Worm (Caenorhabditis elegans): ENCODE results near the gene F16G10.8.

F16G10.8 gene

ce11 chrII:2421905-2422304 is 38.7 kb upstream of the F16G10.8 start, which contains the start of gene F42G2.2:
TSS of gene F42G2.2 (plus strand) at chrII:2422205.
- no peak for TF ChIP-seq nhr-179 (tag; optimal IDR thresholded peaks at IDR 0.05)
- TF ChIP-seq pbrm-1 (GFP tag; IDR thresholded peaks at IDR 0.05) = no peak
- no peak for TF ChIP-seq hlh-12 (tag; optimal IDR thresholded peaks at IDR 0.05)
- TF ChIP-seq ztf-6 (GFP tag; IDR thresholded peaks at IDR 0.05) = no peak
- no peak for TF ChIP-seq mcd-1 (GFP tag; IDR thresholded peaks at IDR 0.05)
- no peak for TF ChIP-seq Y67H2A.10 (GFP tag; conservative IDR thresholded peaks at IDR 0.05)

- TF ChIP-seq D2030.7 (GFP tag; IDR thresholded peaks at IDR 0.05) (no peak), repo-1 (tag; optimal IDR thresholded peaks at IDR 0.05) (no peak), madf-6 (GFP tag; IDR thresholded peaks at IDR 0.05) (no peak), lin-35 (GFP tag; optimal IDR thresholded peaks at IDR 0.05) (no peak), zim-3 (tag; optimal IDR thresholded peaks at IDR 0.05) (no peak), Y53G8AR.9 (GFP tag; conservative IDR thresholded peaks at IDR 0.05) (no peak), ccch-3 (GFP tag; optimal IDR thresholded peaks at IDR 0.05) (no peak), zfh-2 (GFP tag; conservative IDR thresholded peaks at IDR 0.05) (no peak), efl-1 (GFP tag; optimal IDR thresholded peaks at IDR 0.05) (no peak), Y53F4B.3 (GFP tag; IDR thresholded peaks at IDR 0.05) (no peak), madf-8 (GFP tag; conservative IDR thresholded peaks at IDR 0.05) (no peak), lsl-1 (GFP tag; optimal IDR thresholded peaks at IDR 0.05) (no peak), aptf-2 (GFP tag; conservative IDR thresholded peaks at IDR 0.05) (no peak), lag-1 (GFP tag; IDR thresholded peaks at IDR 0.05) (no peak), cebp-1 (GFP tag; IDR thresholded peaks at IDR 0.05) (no peak), cebp-1 (tag; optimal IDR thresholded peaks at IDR 0.05) (no peak), akir-1 (GFP tag; optimal IDR thresholded peaks at IDR 0.05) (no peak)
Observed at ce11 chrII:2421185-2421584, 38.0 kb upstream of the F16G10.8 start.

- TF ChIP-seq F39B2.1 (GFP tag; IDR thresholded peaks at IDR 0.05) (no peak), F33H1.4 (GFP tag; IDR thresholded peaks at IDR 0.05) (no peak), aptf-2 (GFP tag; conservative IDR thresholded peaks at IDR 0.05) (no peak), nfyb-1 (GFP tag; IDR thresholded peaks at IDR 0.05) (no peak), lin-40 (tag; optimal IDR thresholded peaks at IDR 0.05) (no peak), let-526 (GFP tag; IDR thresholded peaks at IDR 0.05) (no peak), snpc-1.3 (tag; optimal IDR thresholded peaks at IDR 0.05; ENCODE audit: insufficient read depth) (no peak)
Observed at ce11 chrII:2420685-2421084, 37.5 kb upstream of the F16G10.8 start.

- TF ChIP-seq F10E7.11 (tag; optimal IDR thresholded peaks at IDR 0.05) (no peak), F57C9.4 (tag; optimal IDR thresholded peaks at IDR 0.05) (no peak), F49E8.2 (tag; optimal IDR thresholded peaks at IDR 0.05; ENCODE audit: insufficient read depth) (no peak), repo-1 (tag; optimal IDR thresholded peaks at IDR 0.05) (no peak), B0336.3 (GFP tag; IDR thresholded peaks at IDR 0.05) (no peak), nhr-120 (GFP tag; IDR thresholded peaks at IDR 0.05) (no peak), K12H6.12 (tag; optimal IDR thresholded peaks at IDR 0.05) (no peak), nhr-90 (tag; optimal IDR thresholded peaks at IDR 0.05) (no peak), ztf-6 (GFP tag; IDR thresholded peaks at IDR 0.05) (no peak), tlf-1 (GFP tag; optimal IDR thresholded peaks at IDR 0.05) (no peak), T26A5.8 (tag; optimal IDR thresholded peaks at IDR 0.05) (no peak), him-1 (tag; optimal IDR thresholded peaks at IDR 0.05) (no peak)
Observed at ce11 chrII:2418836-2419235, 35.6 kb upstream of the F16G10.8 start, which contains the start of gene fbxc-20. TSS of gene fbxc-20 (plus strand) at chrII:2419136.

All from whole organism, young adult.